Fruit fly (Drosophila melanogaster) whole organism, embryonic: ENCODE measurements around the gene lilli.

Experiments
- B-H1 ChIP-seq: fragments of 200-800 bp; sonication (Bioruptor generic); IDR thresholded peaks from 3 replicates; pipeline ENCODE4 v1.3.6; 2022; ENCODE audit warnings: missing biosample characterization, missing genetic modification characterization
- CG11398 ChIP-seq: fragments of 200-800 bp; sonication (Bioruptor generic); optimal IDR thresholded peaks from 2 replicates; lab custom pipeline; 2016; ENCODE audit warnings: missing biosample characterization, missing genetic modification characterization
- CG11696 ChIP-seq: fragments of 200-800 bp; sonication (Bioruptor generic); IDR thresholded peaks from 2 replicates; pipeline ENCODE4 v1.3.6; 2022; ENCODE audit warnings: missing biosample characterization, missing genetic modification characterization
- CG13424 ChIP-seq: fragments of 200-800 bp; sonication (Bioruptor generic); optimal IDR thresholded peaks from 2 replicates; lab custom pipeline; 2019; ENCODE audit warnings: missing biosample characterization, mild to moderate bottlenecking, missing genetic modification characterization, moderate library complexity
- CG14860 ChIP-seq: fragments of 200-800 bp; sonication (Bioruptor generic); IDR thresholded peaks from 3 replicates; pipeline ENCODE4 v1.3.6; 2022; ENCODE audit warnings: missing biosample characterization, missing genetic modification characterization; ENCODE audit not compliant: partially characterized antibody
- CG16813 ChIP-seq: fragments of 200-800 bp; sonication (Bioruptor generic); IDR thresholded peaks from 3 replicates; pipeline ENCODE4 v1.3.6; 2022; ENCODE audit warnings: missing biosample characterization, missing genetic modification characterization; ENCODE audit not compliant: partially characterized antibody
- CG18599 ChIP-seq: fragments of 200-800 bp; sonication (Bioruptor generic); optimal IDR thresholded peaks from 3 replicates; lab custom pipeline; 2017; ENCODE audit warnings: missing biosample characterization, missing genetic modification characterization, mild to moderate bottlenecking, moderate library complexity, missing genetic modification reagents
- CG2202 ChIP-seq: fragments of 200-800 bp; sonication (Bioruptor generic); optimal IDR thresholded peaks from 2 replicates; lab custom pipeline; 2018; ENCODE audit warnings: missing biosample characterization, mild to moderate bottlenecking, missing genetic modification characterization
- CG3163 ChIP-seq: fragments of 200-800 bp; sonication (Bioruptor generic); optimal IDR thresholded peaks from 3 replicates; lab custom pipeline; 2016; ENCODE audit warnings: missing biosample characterization, missing genetic modification characterization
- CG3726 ChIP-seq: fragments of 200-800 bp; sonication (Bioruptor generic); IDR thresholded peaks from 3 replicates; pipeline ENCODE4, ENCODE4 v1.3.6; 2022; ENCODE audit warnings: missing biosample characterization, missing genetic modification characterization
- CG43689 ChIP-seq: fragments of 200-800 bp; sonication (Bioruptor generic); IDR thresholded peaks from 2 replicates; pipeline ENCODE4 v1.3.6; 2022; ENCODE audit warnings: missing biosample characterization, missing genetic modification characterization
- CG4617 ChIP-seq: fragments of 200-800 bp; sonication (Bioruptor generic); optimal IDR thresholded peaks from 3 replicates; lab custom pipeline; 2016; ENCODE audit warnings: missing biosample characterization, missing genetic modification characterization, borderline replicate concordance
- CG6654 ChIP-seq: fragments of 200-800 bp; sonication (Bioruptor generic); optimal IDR thresholded peaks from 2 replicates; lab custom pipeline; 2017; ENCODE audit warnings: missing biosample characterization, mild to moderate bottlenecking, missing genetic modification characterization
- CG6683 ChIP-seq: fragments of 200-800 bp; sonication (Bioruptor generic); optimal IDR thresholded peaks from 2 replicates; lab custom pipeline; 2017; ENCODE audit warnings: missing biosample characterization, mild to moderate bottlenecking, missing genetic modification characterization, missing genetic modification reagents
- CG7745 ChIP-seq: fragments of 200-800 bp; sonication (Bioruptor generic); optimal IDR thresholded peaks from 2 replicates; lab custom pipeline; 2018; ENCODE audit warnings: missing biosample characterization, mild to moderate bottlenecking, missing genetic modification characterization, moderate library complexity
- CG8290 ChIP-seq, 3 experiments: fragments of 200-800 bp; sonication (Bioruptor generic); optimal IDR thresholded peaks; 2 replicates each; lab custom pipeline; 2016 to 2019; ENCODE audit warnings: missing biosample characterization in 3 of 3, missing genetic modification characterization in 3 of 3, mild to moderate bottlenecking in 2 of 3, moderate library complexity in 1 of 3
- CG9609 ChIP-seq: fragments of 200-800 bp; sonication (Bioruptor generic); optimal IDR thresholded peaks from 3 replicates; lab custom pipeline; 2016; ENCODE audit warnings: missing biosample characterization, missing genetic modification characterization
- Doc2 ChIP-seq: fragments of 200-800 bp; sonication (Bioruptor generic); IDR thresholded peaks from 2 replicates; pipeline ENCODE4 v1.3.6; 2022; ENCODE audit warnings: missing biosample characterization, missing genetic modification characterization
- Ets97D ChIP-seq: fragments of 200-800 bp; sonication (Bioruptor generic); optimal IDR thresholded peaks from 3 replicates; lab custom pipeline; 2016; ENCODE audit warnings: missing biosample characterization, missing genetic modification characterization
- HHEX ChIP-seq: fragments of 200-800 bp; sonication (Bioruptor generic); optimal IDR thresholded peaks from 3 replicates; lab custom pipeline; 2017; ENCODE audit warnings: missing biosample characterization, mild to moderate bottlenecking, missing genetic modification characterization, missing genetic modification reagents
- Hand ChIP-seq: fragments of 200-800 bp; sonication (Bioruptor generic); optimal IDR thresholded peaks from 2 replicates; lab custom pipeline; 2017; ENCODE audit warnings: mild to moderate bottlenecking, missing biosample characterization, missing genetic modification reagents, missing genetic modification characterization
- Hr3 ChIP-seq: fragments of 200-800 bp; sonication (Bioruptor generic); optimal IDR thresholded peaks from 3 replicates; lab custom pipeline; 2016; ENCODE audit warnings: missing biosample characterization, missing genetic modification characterization
- Hr51 ChIP-seq, 2 experiments: fragments of 200-800 bp; sonication (Bioruptor generic); optimal IDR thresholded peaks; 2 replicates in 1 of 2; 3 replicates in 1 of 2; lab custom pipeline; 2016 to 2018; ENCODE audit warnings: missing biosample characterization in 2 of 2, missing genetic modification characterization in 2 of 2, mild to moderate bottlenecking in 1 of 2, moderate library complexity in 1 of 2
- NK7.1 ChIP-seq: fragments of 200-800 bp; sonication (Bioruptor generic); optimal IDR thresholded peaks from 3 replicates; lab custom pipeline; 2016; ENCODE audit warnings: missing biosample characterization, missing genetic modification characterization
- Nf-YA ChIP-seq: fragments of 200-800 bp; sonication (Bioruptor generic); IDR thresholded peaks from 2 replicates; pipeline ENCODE4 v1.3.6; 2022; ENCODE audit warnings: missing biosample characterization, missing genetic modification characterization
- Rfx ChIP-seq: fragments of 200-800 bp; sonication (Bioruptor generic); IDR thresholded peaks from 2 replicates; pipeline ENCODE4 v1.3.6; 2022; ENCODE audit warnings: missing biosample characterization, missing genetic modification characterization
- Scr ChIP-seq: fragments of 200-800 bp; sonication (Bioruptor generic); IDR thresholded peaks from 2 replicates; pipeline ENCODE4 v1.3.6; 2022; ENCODE audit warnings: missing biosample characterization, missing genetic modification characterization; ENCODE audit not compliant: partially characterized antibody
- Xrp1 ChIP-seq: fragments of 200-800 bp; sonication (Bioruptor generic); IDR thresholded peaks from 2 replicates; pipeline ENCODE4 v1.3.6; 2022; ENCODE audit warnings: missing biosample characterization, missing genetic modification characterization
- YL-1 ChIP-seq: fragments of 200-800 bp; sonication (Bioruptor generic); optimal IDR thresholded peaks from 3 replicates; lab custom pipeline; 2017; ENCODE audit warnings: missing biosample characterization, mild to moderate bottlenecking, missing genetic modification characterization
- abd-A ChIP-seq: fragments of 200-800 bp; sonication (Bioruptor generic); optimal IDR thresholded peaks from 3 replicates; lab custom pipeline; 2019; ENCODE audit warnings: missing biosample characterization, mild to moderate bottlenecking, missing genetic modification characterization, moderate library complexity
- ac ChIP-seq: fragments of 200-800 bp; sonication (Bioruptor generic); optimal IDR thresholded peaks from 3 replicates; lab custom pipeline; 2017; ENCODE audit warnings: missing biosample characterization, mild to moderate bottlenecking, missing genetic modification characterization
- bcd ChIP-seq: fragments of 200-800 bp; sonication (Bioruptor generic); optimal IDR thresholded peaks from 2 replicates; lab custom pipeline; 2017; ENCODE audit warnings: missing biosample characterization, mild to moderate bottlenecking, missing genetic modification characterization
- caup ChIP-seq: fragments of 200-800 bp; sonication (Bioruptor generic); optimal IDR thresholded peaks from 3 replicates; lab custom pipeline; 2017; ENCODE audit warnings: missing biosample characterization, mild to moderate bottlenecking, missing genetic modification characterization, moderate library complexity; ENCODE audit not compliant: severe bottlenecking
- ewg ChIP-seq: fragments of 200-800 bp; sonication (Bioruptor generic); optimal IDR thresholded peaks from 3 replicates; lab custom pipeline; 2017; ENCODE audit warnings: mild to moderate bottlenecking, missing biosample characterization, missing genetic modification reagents, missing genetic modification characterization
- gem ChIP-seq: fragments of 200-800 bp; sonication (Bioruptor generic); optimal IDR thresholded peaks from 2 replicates; lab custom pipeline; 2019; ENCODE audit warnings: missing biosample characterization, mild to moderate bottlenecking, missing genetic modification characterization, moderate library complexity
- hb ChIP-seq: fragments of 200-800 bp; sonication (Bioruptor generic); IDR thresholded peaks from 3 replicates; pipeline ENCODE4 v1.3.6; 2022; ENCODE audit warnings: missing biosample characterization, missing genetic modification characterization; ENCODE audit not compliant: partially characterized antibody
- hkb ChIP-seq, 2 experiments: fragments of 200-800 bp in 1 of 2; fragments of >200 bp in 1 of 2; sonication (Bioruptor generic) in 1 of 2; IDR thresholded peaks in 1 of 2; optimal IDR thresholded peaks in 1 of 2; 2 replicates each; pipeline versions ENCODE4 v1.3.6 to Lab custom; 2017 to 2022; ENCODE audit warnings: missing biosample characterization in 1 of 2, missing genetic modification characterization in 1 of 2
- ind ChIP-seq: fragments of 200-800 bp; sonication (Bioruptor generic); optimal IDR thresholded peaks from 3 replicates; lab custom pipeline; 2016; ENCODE audit warnings: missing biosample characterization, missing genetic modification characterization
- ken ChIP-seq: fragments of 200-800 bp; sonication (Bioruptor generic); IDR thresholded peaks from 3 replicates; pipeline ENCODE4 v1.3.6; 2022; ENCODE audit warnings: missing biosample characterization, missing genetic modification characterization
- lilli ChIP-seq: fragments of 200-800 bp; sonication (Bioruptor generic); optimal IDR thresholded peaks from 3 replicates; lab custom pipeline; 2016; ENCODE audit warnings: missing biosample characterization, missing genetic modification characterization
- nom ChIP-seq: fragments of 200-800 bp; sonication (Bioruptor generic); optimal IDR thresholded peaks from 2 replicates; lab custom pipeline; 2017; ENCODE audit warnings: missing biosample characterization, missing genetic modification characterization, mild to moderate bottlenecking, moderate library complexity, missing genetic modification reagents
- org-1 ChIP-seq: fragments of 200-800 bp; sonication (Bioruptor generic); optimal IDR thresholded peaks from 2 replicates; lab custom pipeline; 2017; ENCODE audit warnings: missing biosample characterization, missing genetic modification characterization
- sens ChIP-seq: fragments of 200-800 bp; sonication (Bioruptor generic); peaks from one replicate; lab custom pipeline; 2016; ENCODE audit warnings: missing biosample characterization, missing genetic modification characterization
- slbo ChIP-seq: fragments of 200-800 bp; sonication (Bioruptor generic); IDR thresholded peaks from 2 replicates; pipeline ENCODE4 v1.3.6; 2022; ENCODE audit warnings: missing biosample characterization, missing genetic modification characterization
- stc ChIP-seq: fragments of 200-800 bp; sonication (Bioruptor generic); IDR thresholded peaks from 2 replicates; pipeline ENCODE4 v1.3.6; 2022; ENCODE audit warnings: missing biosample characterization, missing genetic modification characterization
- tap ChIP-seq: fragments of 200-800 bp; optimal IDR thresholded peaks from 3 replicates; lab custom pipeline; 2019; ENCODE audit warnings: missing biosample characterization, mild to moderate bottlenecking, missing genetic modification characterization, moderate library complexity
- trh ChIP-seq: fragments of 200-800 bp; sonication (Bioruptor generic); optimal IDR thresholded peaks from 2 replicates; lab custom pipeline; 2016; ENCODE audit warnings: missing biosample characterization, missing genetic modification characterization
- yki ChIP-seq: fragments of >200 bp; optimal IDR thresholded peaks from 3 replicates; lab custom pipeline; 2018
- z ChIP-seq: fragments of 200-800 bp; sonication (Bioruptor generic); IDR thresholded peaks from 3 replicates; pipeline ENCODE4 v1.3.6; 2022; ENCODE audit warnings: missing biosample characterization, missing genetic modification characterization
- zen2 ChIP-seq: fragments of 200-800 bp; sonication (Bioruptor generic); IDR thresholded peaks from 3 replicates; pipeline ENCODE4 v1.3.6; 2022; ENCODE audit warnings: missing biosample characterization, missing genetic modification characterization; ENCODE audit not compliant: partially characterized antibody

Gene lilli

DNA sequence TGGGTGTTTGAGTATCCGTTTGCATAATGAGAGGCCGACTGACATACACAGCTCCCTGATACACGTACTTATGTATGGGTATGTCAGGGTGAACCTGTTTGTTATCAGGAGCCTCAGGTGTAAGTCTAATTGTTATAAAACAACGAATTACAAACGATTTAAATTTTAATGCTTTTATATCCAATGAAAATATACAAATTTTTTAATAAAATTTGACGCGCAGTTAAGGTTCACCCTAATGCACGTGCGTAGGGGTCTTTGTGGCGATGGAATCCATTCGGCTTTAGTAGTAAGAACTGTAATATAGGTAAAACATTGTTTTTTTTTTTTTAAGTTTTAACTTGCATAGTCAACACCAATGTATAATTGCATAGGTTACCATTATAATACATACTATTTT lies 58.8 kb downstream of the lilli start (continued):
- TF ChIP-seq z (GFP tag; lab: Robert Waterston, UW) = no peak
- TF ChIP-seq CG14860 (GFP tag; lab: Robert Waterston, UW) = no peak
- no peak for TF ChIP-seq CG4617 (GFP tag; lab: Kevin White, UChicago)
- no peak for TF ChIP-seq trh (GFP tag; lab: Kevin White, UChicago)
- TF ChIP-seq CG6683 (GFP tag; lab: Kevin White, UChicago) = no peak
- no peak for TF ChIP-seq hkb (optimal IDR thresholded peaks at IDR 0.05; lab: Kevin White, UChicago)
- TF ChIP-seq hkb (GFP tag; IDR thresholded peaks at IDR 0.05; lab: Robert Waterston, UW) = 0 out of 2 replicates have a peak, but pooled peaks have one; percentile 31
- TF ChIP-seq CG8290 (GFP tag; optimal IDR thresholded peaks at IDR 0.05; lab: Kevin White, UChicago) = no peak
- no peak for TF ChIP-seq CG8290 (tag; optimal IDR thresholded peaks at IDR 0.05; lab: Kevin White, UChicago)
- peak; percentile 37; the same call in 1 of the 2 replicates for TF ChIP-seq stc (GFP tag; lab: Robert Waterston, UW)
- TF ChIP-seq Rfx = 0 out of 2 replicates have a peak, but pooled peaks have one; percentile 18
- no peak for TF ChIP-seq hb (GFP tag; lab: Robert Waterston, UW)
- no peak for TF ChIP-seq org-1 (GFP tag; lab: Kevin White, UChicago)
- TF ChIP-seq ac = no peak
- TF ChIP-seq abd-A (tag; lab: Kevin White, UChicago) = no peak
- TF ChIP-seq yki (lab: Kevin White, UChicago) = no peak
- peak; percentile 6 for TF ChIP-seq caup (GFP tag; lab: Kevin White, UChicago)
- TF ChIP-seq CG13424 = peak; percentile 3
- no peak for TF ChIP-seq Xrp1 (GFP tag; lab: Robert Waterston, UW)
- no peak for TF ChIP-seq CG16813
- TF ChIP-seq NK7.1 (GFP tag; lab: Kevin White, UChicago) = no peak
- TF ChIP-seq Hr51 (GFP tag; optimal IDR thresholded peaks at IDR 0.05; lab: Kevin White, UChicago) = peak in 1 of 2 experiments; percentile 23
- TF ChIP-seq Hand (GFP tag; lab: Kevin White, UChicago) = peak; percentile 18
- TF ChIP-seq CG43689 (GFP tag; lab: Robert Waterston, UW) = no peak
- no peak for TF ChIP-seq CG11398 (GFP tag; lab: Kevin White, UChicago)
- no peak for TF ChIP-seq CG11696 (GFP tag; lab: Robert Waterston, UW)
- no peak for TF ChIP-seq bcd (GFP tag; lab: Kevin White, UChicago)
- TF ChIP-seq ken (GFP tag; lab: Robert Waterston, UW) = 0 out of 3 replicates have a peak, but pooled peaks have one; percentile 26
- no peak for TF ChIP-seq ind (GFP tag; lab: Kevin White, UChicago)
- no peak for TF ChIP-seq CG3726 (GFP tag; lab: Robert Waterston, UW)
- no peak for TF ChIP-seq Nf-YA
- no peak for TF ChIP-seq Scr (GFP tag; lab: Robert Waterston, UW)
- no peak for TF ChIP-seq CG7745
- TF ChIP-seq sens (GFP tag; lab: Kevin White, UChicago) = peak; percentile 78
- no peak for TF ChIP-seq CG9609 (GFP tag; lab: Kevin White, UChicago)
- TF ChIP-seq slbo (GFP tag; lab: Robert Waterston, UW) = peak; percentile 45; the same call in 1 of the 2 replicates
- no peak for TF ChIP-seq ewg (GFP tag; lab: Kevin White, UChicago)
- peak; percentile 76 for TF ChIP-seq lilli (GFP tag; lab: Kevin White, UChicago)
- TF ChIP-seq CG2202 (tag; lab: Kevin White, UChicago) = no peak
- peak; percentile 22 for TF ChIP-seq gem (tag; lab: Kevin White, UChicago)
- TF ChIP-seq zen2 (GFP tag; lab: Robert Waterston, UW) = no peak
- no peak for TF ChIP-seq nom (GFP tag; lab: Kevin White, UChicago)
- no peak for TF ChIP-seq CG3163 (GFP tag; lab: Kevin White, UChicago)
- peak; percentile 10 for TF ChIP-seq HHEX
- no peak for TF ChIP-seq Doc2 (GFP tag; lab: Robert Waterston, UW)
- no peak for TF ChIP-seq B-H1 (GFP tag; lab: Robert Waterston, UW)
- TF ChIP-seq CG6654 (GFP tag; lab: Kevin White, UChicago) = no peak
- peak; percentile 63 for TF ChIP-seq CG18599
- no peak for TF ChIP-seq Ets97D (GFP tag; lab: Kevin White, UChicago)
- no peak for TF ChIP-seq Hr3 (GFP tag; lab: Kevin White, UChicago)
- TF ChIP-seq tap = no peak
- TF ChIP-seq YL-1 (GFP tag; lab: Kevin White, UChicago) = no peak
